Fruit fly (Drosophila melanogaster): ENCODE data around the gene CG32579.

The CG32579 gene

DNA sequence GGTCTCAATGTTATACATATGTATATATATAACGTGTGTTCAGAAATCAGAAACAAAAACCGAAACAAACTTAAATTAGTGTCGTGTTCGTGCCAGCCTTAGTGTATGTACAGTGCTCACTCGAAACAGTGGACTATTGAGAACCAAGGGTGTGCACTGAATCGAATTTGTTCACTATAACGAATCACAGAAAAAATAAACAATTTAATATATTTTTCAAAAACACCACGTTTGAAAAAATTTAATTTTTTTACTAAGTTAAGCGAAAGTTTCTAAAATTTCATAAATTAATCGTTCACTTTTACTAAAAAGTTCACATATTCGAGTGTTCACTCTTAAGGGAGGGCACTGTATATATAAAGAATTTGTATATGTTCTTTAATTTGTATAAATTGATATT is 37.9 kb upstream of the CG32579 start (continued):
- no peak for TF ChIP-seq CG13894 (tag; optimal IDR thresholded peaks at IDR 0.05)
- TF ChIP-seq CG8924 (tag; optimal IDR thresholded peaks at IDR 0.05): no peak
- peak; percentile 14 for TF ChIP-seq CG13296 (GFP tag; optimal IDR thresholded peaks at IDR 0.05)
- TF ChIP-seq CG7271 (tag; optimal IDR thresholded peaks at IDR 0.05): no peak
- no peak for TF ChIP-seq CG1603 (tag; optimal IDR thresholded peaks at IDR 0.05)
- no peak for TF ChIP-seq Sin3A (optimal IDR thresholded peaks at IDR 0.05)
- no peak for TF ChIP-seq ken (GFP tag; IDR thresholded peaks at IDR 0.05)
- no peak for TF ChIP-seq CG15696 (tag; optimal IDR thresholded peaks at IDR 0.05)
- TF ChIP-seq Drgx (GFP tag; IDR thresholded peaks at IDR 0.05): 0 out of 2 replicates have a peak, but pooled peaks have one; percentile 11
- no peak for TF ChIP-seq klu (GFP tag; IDR thresholded peaks at IDR 0.05)
- no peak for TF ChIP-seq bigmax (GFP tag; optimal IDR thresholded peaks at IDR 0.05)
- no peak for TF ChIP-seq Gsc (GFP tag; IDR thresholded peaks at IDR 0.05)
- peak; percentile 13 for TF ChIP-seq Ssrp (tag; optimal IDR thresholded peaks at IDR 0.05)
- TF ChIP-seq CG12236 (GFP tag; optimal IDR thresholded peaks at IDR 0.05): no peak
- no peak for TF ChIP-seq CG8478 (optimal IDR thresholded peaks at IDR 0.05)
- TF ChIP-seq Hmr (GFP tag; optimal IDR thresholded peaks at IDR 0.05): peak; percentile 40
- TF ChIP-seq z (GFP tag; IDR thresholded peaks at IDR 0.05): no peak
- TF ChIP-seq CG30431 (GFP tag; optimal IDR thresholded peaks at IDR 0.05): no peak
- TF ChIP-seq lilli (GFP tag; optimal IDR thresholded peaks at IDR 0.05): peak; percentile 24
- TF ChIP-seq lola (GFP tag; optimal IDR thresholded peaks at IDR 0.05): peak in 1 of 3 experiments; percentile 6
- TF ChIP-seq Neu2 (GFP tag; optimal IDR thresholded peaks at IDR 0.05; ENCODE audit: borderline replicate concordance): no peak
- TF ChIP-seq Deaf1 (tag; optimal IDR thresholded peaks at IDR 0.05): no peak
- TF ChIP-seq mam (GFP tag; optimal IDR thresholded peaks at IDR 0.05): no peak
- 0 out of 3 replicates have a peak, but pooled peaks have one; percentile 15 for TF ChIP-seq B-H1 (GFP tag; IDR thresholded peaks at IDR 0.05)
- no peak for TF ChIP-seq CG9437 (GFP tag; optimal IDR thresholded peaks at IDR 0.05)
- TF ChIP-seq dm (GFP tag; optimal IDR thresholded peaks at IDR 0.05): no peak
- no peak for TF ChIP-seq pfk (GFP tag; optimal IDR thresholded peaks at IDR 0.05)
- TF ChIP-seq caup (GFP tag; optimal IDR thresholded peaks at IDR 0.05; ENCODE audit: severe bottlenecking): peak; percentile 4
- no peak for TF ChIP-seq Myb (GFP tag; optimal IDR thresholded peaks at IDR 0.05)
- no peak for TF ChIP-seq sob (GFP tag; IDR thresholded peaks at IDR 0.05)
- no peak for TF ChIP-seq fd96Cb (tag; optimal IDR thresholded peaks at IDR 0.05)
- TF ChIP-seq zfh1 (GFP tag; IDR thresholded peaks at IDR 0.05): no peak
- TF ChIP-seq Doc3 (GFP tag; IDR thresholded peaks at IDR 0.05; ENCODE audit: partially characterized antibody): no peak
- no peak for TF ChIP-seq dati (GFP tag; IDR thresholded peaks at IDR 0.05)
- TF ChIP-seq CG6854 (GFP tag; optimal IDR thresholded peaks at IDR 0.05): no peak
- no peak for TF ChIP-seq emc (GFP tag; optimal IDR thresholded peaks at IDR 0.05)
- no peak for TF ChIP-seq bowl (GFP tag; IDR thresholded peaks at IDR 0.05)
- no peak for TF ChIP-seq gcm2 (GFP tag; optimal IDR thresholded peaks at IDR 0.05)
- TF ChIP-seq CG18011 (GFP tag; optimal IDR thresholded peaks at IDR 0.05): no peak
- TF ChIP-seq sug (tag; optimal IDR thresholded peaks at IDR 0.05): peak; percentile 4
- no peak for TF ChIP-seq seq (GFP tag; IDR thresholded peaks at IDR 0.05)
- no peak for TF ChIP-seq tin (GFP tag; optimal IDR thresholded peaks at IDR 0.05)
- TF ChIP-seq vvl (GFP tag; IDR thresholded peaks at IDR 0.05): no peak
- peak; percentile 91 for TF ChIP-seq grau (tag; optimal IDR thresholded peaks at IDR 0.05)
- no peak for TF ChIP-seq CG42726 (GFP tag; IDR thresholded peaks at IDR 0.05; ENCODE audit: partially characterized antibody)
- TF ChIP-seq vnd (GFP tag; IDR thresholded peaks at IDR 0.05; ENCODE audit: partially characterized antibody): no peak
- peak; percentile 32 for TF ChIP-seq CG4424 (GFP tag; optimal IDR thresholded peaks at IDR 0.05)
- no peak for TF ChIP-seq nerfin-2 (GFP tag; IDR thresholded peaks at IDR 0.05; ENCODE audit: partially characterized antibody)
- TF ChIP-seq Pdp1 (GFP tag; optimal IDR thresholded peaks at IDR 0.05): no peak
- TF ChIP-seq ara (GFP tag; IDR thresholded peaks at IDR 0.05): no peak
- TF ChIP-seq hb (GFP tag; IDR thresholded peaks at IDR 0.05; ENCODE audit: partially characterized antibody): no peak
- TF ChIP-seq CG31388 (GFP tag; optimal IDR thresholded peaks at IDR 0.05): no peak
